Fruit fly (Drosophila melanogaster) whole organism, prepupa: ENCODE data around the gene Rpt6R.

Experiments used
- CG10631 ChIP-seq: fragments of 200-800 bp; sonication (Bioruptor generic); optimal IDR thresholded peaks from 2 replicates; lab custom pipeline; 2016; ENCODE audit warnings: missing biosample characterization, missing genetic modification characterization
- CG11294 ChIP-seq: fragments of 200-800 bp; sonication (Bioruptor generic); IDR thresholded peaks from 2 replicates; pipeline ENCODE4 v1.3.6; 2022; ENCODE audit warnings: missing biosample characterization, missing genetic modification characterization
- CG16779 ChIP-seq: fragments of 200-800 bp; sonication (Bioruptor generic); optimal IDR thresholded peaks from 3 replicates; lab custom pipeline; 2017; ENCODE audit warnings: missing biosample characterization, mild to moderate bottlenecking, missing genetic modification characterization
- CG3032 ChIP-seq: fragments of 200-800 bp; optimal IDR thresholded peaks from 2 replicates; lab custom pipeline; 2019; ENCODE audit warnings: missing biosample characterization, mild to moderate bottlenecking, missing genetic modification characterization, moderate library complexity
- CG32006 ChIP-seq: fragments of 200-800 bp; sonication (Bioruptor generic); optimal IDR thresholded peaks from 3 replicates; lab custom pipeline; 2017; ENCODE audit warnings: missing biosample characterization, mild to moderate bottlenecking, missing genetic modification characterization
- CG3919 ChIP-seq: fragments of 200-800 bp; sonication (Bioruptor generic); optimal IDR thresholded peaks from 3 replicates; lab custom pipeline; 2016; ENCODE audit warnings: missing biosample characterization, missing genetic modification characterization
- CG4318 ChIP-seq: fragments of 200-800 bp; sonication (Bioruptor generic); optimal IDR thresholded peaks from 3 replicates; lab custom pipeline; 2017; ENCODE audit warnings: missing biosample characterization, mild to moderate bottlenecking, missing genetic modification characterization
- CG6163 ChIP-seq: fragments of 200-800 bp; sonication (Bioruptor generic); IDR thresholded peaks from 3 replicates; pipeline ENCODE4 v1.3.6; 2022; ENCODE audit warnings: missing biosample characterization, missing genetic modification characterization
- CG6276 ChIP-seq: fragments of 200-800 bp; sonication (Bioruptor generic); optimal IDR thresholded peaks from 2 replicates; lab custom pipeline; 2017; ENCODE audit warnings: missing biosample characterization, mild to moderate bottlenecking, missing genetic modification characterization
- CG6792 ChIP-seq: fragments of 200-800 bp; sonication (Bioruptor generic); optimal IDR thresholded peaks from 3 replicates; lab custom pipeline; 2016; ENCODE audit warnings: missing biosample characterization, missing genetic modification characterization
- CG6854 ChIP-seq: fragments of 200-800 bp; sonication (Bioruptor generic); optimal IDR thresholded peaks from 2 replicates; lab custom pipeline; 2017; ENCODE audit warnings: missing biosample characterization, mild to moderate bottlenecking, missing genetic modification characterization
- CG8119 ChIP-seq: fragments of 200-800 bp; sonication (Bioruptor generic); IDR thresholded peaks from 3 replicates; pipeline ENCODE4 v1.3.6; 2022; ENCODE audit warnings: missing biosample characterization, missing genetic modification characterization
- CG8319 ChIP-seq: fragments of 200-800 bp; sonication (Bioruptor generic); optimal IDR thresholded peaks from 3 replicates; lab custom pipeline; 2016; ENCODE audit warnings: missing biosample characterization, missing genetic modification characterization
- CG8632 ChIP-seq: fragments of 200-800 bp; sonication (Bioruptor generic); optimal IDR thresholded peaks from 3 replicates; lab custom pipeline; 2016; ENCODE audit warnings: missing biosample characterization, missing genetic modification characterization
- CG9139 ChIP-seq: fragments of 200-800 bp; sonication (Bioruptor generic); optimal IDR thresholded peaks from 3 replicates; lab custom pipeline; 2017; ENCODE audit warnings: missing biosample characterization, mild to moderate bottlenecking, missing genetic modification characterization
- Eip75B ChIP-seq: fragments of 200-800 bp; sonication (Bioruptor generic); optimal IDR thresholded peaks from 3 replicates; lab custom pipeline; 2016; ENCODE audit warnings: missing biosample characterization, missing genetic modification characterization
- Eip78C ChIP-seq: fragments of 200-800 bp; sonication (Bioruptor generic); peaks from one replicate; lab custom pipeline; 2016; ENCODE audit warnings: missing biosample characterization, missing genetic modification characterization
- Eip93F ChIP-seq: fragments of 200-800 bp; sonication (Bioruptor generic); optimal IDR thresholded peaks from 2 replicates; lab custom pipeline; 2016; ENCODE audit warnings: missing biosample characterization, mild to moderate bottlenecking, missing genetic modification characterization
- Ets21C ChIP-seq: fragments of 200-800 bp; sonication (Bioruptor generic); optimal IDR thresholded peaks from 3 replicates; lab custom pipeline; 2016; ENCODE audit warnings: missing biosample characterization, missing genetic modification characterization
- Gug ChIP-seq: fragments of 200-800 bp; sonication (Bioruptor generic); IDR thresholded peaks from 2 replicates; pipeline ENCODE4 v1.3.6; 2022; ENCODE audit warnings: missing biosample characterization, missing genetic modification characterization
- Hr38 ChIP-seq: sonication (Bioruptor generic); optimal IDR thresholded peaks from 2 replicates; lab custom pipeline; 2016; ENCODE audit warnings: missing biosample characterization, missing genetic modification characterization
- Hr39 ChIP-seq: fragments of 200-800 bp; sonication (Bioruptor generic); optimal IDR thresholded peaks from 2 replicates; lab custom pipeline; 2016; ENCODE audit warnings: missing biosample characterization, missing genetic modification characterization
- Hr4 ChIP-seq: fragments of 200-800 bp; sonication (Bioruptor generic); optimal IDR thresholded peaks from 3 replicates; lab custom pipeline; 2016; ENCODE audit warnings: missing biosample characterization, missing genetic modification characterization
- OdsH ChIP-seq: fragments of 200-800 bp; sonication (Bioruptor generic); optimal IDR thresholded peaks from 3 replicates; lab custom pipeline; 2016; ENCODE audit warnings: missing biosample characterization, missing genetic modification characterization
- Sox102F ChIP-seq: fragments of 200-800 bp; sonication (Bioruptor generic); optimal IDR thresholded peaks from 2 replicates; lab custom pipeline; 2016; ENCODE audit warnings: missing biosample characterization, mild to moderate bottlenecking, missing genetic modification characterization
- Sox14 ChIP-seq: fragments of 200-800 bp; sonication (Bioruptor generic); optimal IDR thresholded peaks from 3 replicates; lab custom pipeline; 2016; ENCODE audit warnings: missing biosample characterization, missing genetic modification characterization
- Sox15 ChIP-seq: fragments of 200-800 bp; sonication (Bioruptor generic); optimal IDR thresholded peaks from 3 replicates; lab custom pipeline; 2016; ENCODE audit warnings: missing biosample characterization, missing genetic modification characterization
- achi ChIP-seq: fragments of 200-800 bp; sonication (Bioruptor generic); optimal IDR thresholded peaks from 3 replicates; lab custom pipeline; 2016; ENCODE audit warnings: missing biosample characterization, missing genetic modification characterization
- acj6 ChIP-seq: fragments of 200-800 bp; sonication (Bioruptor generic); optimal IDR thresholded peaks from 3 replicates; lab custom pipeline; 2016; ENCODE audit warnings: missing biosample characterization, missing genetic modification characterization
- cyc ChIP-seq: fragments of 200-800 bp; sonication (Bioruptor generic); optimal IDR thresholded peaks from 3 replicates; lab custom pipeline; 2016; ENCODE audit warnings: missing biosample characterization, missing genetic modification characterization
- fd85E ChIP-seq: fragments of 200-800 bp; sonication (Bioruptor generic); optimal IDR thresholded peaks from 3 replicates; lab custom pipeline; 2016; ENCODE audit warnings: missing biosample characterization, missing genetic modification characterization
- fkh ChIP-seq: fragments of 200-800 bp; sonication (Bioruptor generic); optimal IDR thresholded peaks from 3 replicates; lab custom pipeline; 2017; ENCODE audit warnings: missing biosample characterization, mild to moderate bottlenecking, missing genetic modification characterization, moderate library complexity
- lz ChIP-seq: fragments of 200-800 bp; sonication (Bioruptor generic); optimal IDR thresholded peaks from 3 replicates; lab custom pipeline; 2016; ENCODE audit warnings: missing biosample characterization, missing genetic modification characterization
- net ChIP-seq: fragments of 200-800 bp; sonication (Bioruptor generic); optimal IDR thresholded peaks from 3 replicates; lab custom pipeline; 2016; ENCODE audit warnings: missing biosample characterization, missing genetic modification characterization
- pdm3 ChIP-seq: fragments of 200-800 bp; sonication (Bioruptor generic); optimal IDR thresholded peaks from 3 replicates; lab custom pipeline; 2016; ENCODE audit warnings: missing biosample characterization, missing genetic modification characterization
- salr ChIP-seq, 2 experiments: fragments of 200-800 bp; sonication (Bioruptor generic); optimal IDR thresholded peaks; 3 replicates each; lab custom pipeline; 2016 to 2018; ENCODE audit warnings: missing biosample characterization in 2 of 2, missing genetic modification characterization in 2 of 2, mild to moderate bottlenecking in 1 of 2
- ss ChIP-seq, 2 experiments: fragments of 200-800 bp; sonication (Bioruptor generic); optimal IDR thresholded peaks; 2 replicates in 1 of 2; 3 replicates in 1 of 2; lab custom pipeline; 2017 to 2018; ENCODE audit warnings: mild to moderate bottlenecking in 2 of 2, missing biosample characterization in 2 of 2, missing genetic modification characterization in 2 of 2, moderate library complexity in 1 of 2
- svp ChIP-seq: fragments of 200-800 bp; sonication (Bioruptor generic); peaks from one replicate; lab custom pipeline; 2016; ENCODE audit warnings: missing biosample characterization, missing genetic modification characterization
- topi ChIP-seq: fragments of 200-800 bp; sonication (Bioruptor generic); optimal IDR thresholded peaks from 3 replicates; lab custom pipeline; 2016; ENCODE audit warnings: missing biosample characterization, missing genetic modification characterization
- vri ChIP-seq: fragments of 200-800 bp; sonication (Bioruptor generic); optimal IDR thresholded peaks from 3 replicates; lab custom pipeline; 2016; ENCODE audit warnings: missing biosample characterization, mild to moderate bottlenecking, missing genetic modification characterization

Rpt6R gene

dm6 chr3R:30600154-30601009 is 16.9 kb upstream of the Rpt6R start (continued):
- TF ChIP-seq ss (GFP tag; optimal IDR thresholded peaks at IDR 0.05; lab: Kevin White, UChicago) = peak; percentile 57 to 80
- peak; percentile 98 for TF ChIP-seq CG6163 (GFP tag; lab: Robert Waterston, UW)
- TF ChIP-seq CG8632 (GFP tag; lab: Kevin White, UChicago) = peak; percentile 92
- peak; percentile 86 for TF ChIP-seq CG6276
- TF ChIP-seq CG9139 = peak; percentile 80
- TF ChIP-seq Hr38 (GFP tag; lab: Kevin White, UChicago) = no peak
- TF ChIP-seq fkh (GFP tag; lab: Kevin White, UChicago) = peak; percentile 52
- peak; percentile 95 for TF ChIP-seq net
- TF ChIP-seq achi = peak; percentile 90
- peak; percentile 90 for TF ChIP-seq CG32006
- peak; percentile 86 for TF ChIP-seq Hr39 (GFP tag; lab: Kevin White, UChicago)
- peak; percentile 91 for TF ChIP-seq OdsH (GFP tag; lab: Kevin White, UChicago)
- TF ChIP-seq Eip75B (GFP tag; lab: Kevin White, UChicago) = peak; percentile 95
- TF ChIP-seq Sox102F (GFP tag; lab: Kevin White, UChicago) = peak; percentile 96
- TF ChIP-seq CG3919 (GFP tag; lab: Kevin White, UChicago) = peak; percentile 93
- peak; percentile 90 for TF ChIP-seq Eip93F (GFP tag; lab: Kevin White, UChicago)
- TF ChIP-seq CG3032 = peak; percentile 81
- TF ChIP-seq CG6792 = peak; percentile 94
- TF ChIP-seq Hr4 = peak; percentile 94
- TF ChIP-seq Sox15 = peak; percentile 75

- no peak for TF ChIP-seq CG8319
These were observed 16.0 kb upstream of the Rpt6R start for dm6 chr3R:30599404-30599980.

- TF ChIP-seq CG4318 (GFP tag; lab: Kevin White, UChicago) (no peak), Hr38 (GFP tag; lab: Kevin White, UChicago) (no peak), acj6 (GFP tag; lab: Kevin White, UChicago) (no peak), CG10631 (GFP tag; lab: Kevin White, UChicago) (no peak), lz (GFP tag; lab: Kevin White, UChicago) (no peak)
- TF ChIP-seq, all 60 proteins: peak for 0
These were observed 13.2 kb upstream of the Rpt6R start, which contains the start of gene CG31019 for dm6 chr3R:30596704-30597103. CG31019 (plus strand) TSS chr3R:30597004.

- TF ChIP-seq CG9139 (no peak), vri (GFP tag; lab: Kevin White, UChicago) (peak; percentile 21), svp (peak; percentile 8), pdm3 (GFP tag; lab: Kevin White, UChicago) (no peak), acj6 (GFP tag; lab: Kevin White, UChicago) (no peak)
These were observed 9.2 kb upstream of the Rpt6R start for dm6 chr3R:30592733-30593132.

dm6 chr3R:30590845-30591244 is 7.3 kb upstream of the Rpt6R start:
- TF ChIP-seq svp = peak; percentile 6
- TF ChIP-seq Eip75B (GFP tag; lab: Kevin White, UChicago) = no peak
- TF ChIP-seq Eip78C (GFP tag; lab: Kevin White, UChicago) = peak; percentile 44

dm6 chr3R:30590237-30590636 is 6.7 kb upstream of the Rpt6R start:
- no peak for TF ChIP-seq CG11294
- peak; percentile 17 for TF ChIP-seq CG3919 (GFP tag; lab: Kevin White, UChicago)
- no peak for TF ChIP-seq salr (GFP tag; optimal IDR thresholded peaks at IDR 0.05; lab: Kevin White, UChicago)
- peak; percentile 19 for TF ChIP-seq CG8632 (GFP tag; lab: Kevin White, UChicago)
- no peak for TF ChIP-seq Gug (GFP tag; lab: Robert Waterston, UW)
- TF ChIP-seq Sox14 = no peak
- peak; percentile 35 for TF ChIP-seq topi
- TF ChIP-seq CG6854 = no peak
- no peak for TF ChIP-seq pdm3 (GFP tag; lab: Kevin White, UChicago)
- no peak for TF ChIP-seq CG3032
- TF ChIP-seq CG4318 (GFP tag; lab: Kevin White, UChicago) = no peak
- TF ChIP-seq CG32006 = peak; percentile 15
- no peak for TF ChIP-seq cyc (GFP tag; lab: Kevin White, UChicago)
- TF ChIP-seq CG16779 = no peak
- no peak for TF ChIP-seq Ets21C (GFP tag; lab: Kevin White, UChicago)
- no peak for TF ChIP-seq fd85E (GFP tag; lab: Kevin White, UChicago)
- TF ChIP-seq CG6276 = no peak
- TF ChIP-seq CG8319 = no peak
- TF ChIP-seq OdsH (GFP tag; lab: Kevin White, UChicago) = peak; percentile 40
- TF ChIP-seq CG8119 = no peak
- TF ChIP-seq Eip78C (GFP tag; lab: Kevin White, UChicago) = peak; percentile 78
